Fruit fly (Drosophila melanogaster): Measurements from ENCODE around the gene CG7457.

Gene CG7457

dm6 chr3L:7718561-7719417 is 7.5 kb downstream of the CG7457 start, which contains the start of gene Mcad (continued):
- peak; percentile 54 for TF ChIP-seq Usf (GFP tag; optimal IDR thresholded peaks at IDR 0.05)
- TF ChIP-seq CG10209 (GFP tag; optimal IDR thresholded peaks at IDR 0.05): peak; percentile 88
- TF ChIP-seq mirr (GFP tag; optimal IDR thresholded peaks at IDR 0.05): peak; percentile 20
- TF ChIP-seq phol (tag; optimal IDR thresholded peaks at IDR 0.05): peak; percentile 98
- TF ChIP-seq CG1233 (GFP tag; optimal IDR thresholded peaks at IDR 0.05): peak; percentile 88
- peak; percentile 25 for TF ChIP-seq CG33213 (GFP tag; optimal IDR thresholded peaks at IDR 0.05)
- peak; percentile 61 for TF ChIP-seq jing (GFP tag; optimal IDR thresholded peaks at IDR 0.05)
- no peak for TF ChIP-seq BEAF-32 (GFP tag; optimal IDR thresholded peaks at IDR 0.05)
- TF ChIP-seq CG3407 (GFP tag; optimal IDR thresholded peaks at IDR 0.05): peak; percentile 56
- TF ChIP-seq CG9797 (GFP tag; optimal IDR thresholded peaks at IDR 0.05): no peak
- TF ChIP-seq ato (GFP tag; IDR thresholded peaks at IDR 0.05; ENCODE audit: partially characterized antibody): no peak
- no peak for TF ChIP-seq pan (optimal IDR thresholded peaks at IDR 0.05)
- TF ChIP-seq pan (GFP tag; optimal IDR thresholded peaks at IDR 0.05 in 1 of 2, IDR thresholded peaks at IDR 0.05 in 1 of 2): peak in 1 of 2 experiments; percentile 81
- peak; percentile 97 for TF ChIP-seq Fer1 (GFP tag; optimal IDR thresholded peaks at IDR 0.05)
- peak; percentile 78 for TF ChIP-seq emc (GFP tag; optimal IDR thresholded peaks at IDR 0.05)
- peak; percentile 93 for TF ChIP-seq CG4820 (GFP tag; optimal IDR thresholded peaks at IDR 0.05)
- TF ChIP-seq sr (GFP tag; IDR thresholded peaks at IDR 0.05): 0 out of 3 replicates have a peak, but pooled peaks have one; percentile 5
- TF ChIP-seq CG18764 (GFP tag; optimal IDR thresholded peaks at IDR 0.05): peak; percentile 90
- no peak for TF ChIP-seq Dp (GFP tag; optimal IDR thresholded peaks at IDR 0.05)
- TF ChIP-seq Deaf1 (tag; optimal IDR thresholded peaks at IDR 0.05): peak; percentile 32
- TF ChIP-seq Kr (GFP tag; optimal IDR thresholded peaks at IDR 0.05): no peak
- TF ChIP-seq CG6683 (GFP tag; optimal IDR thresholded peaks at IDR 0.05): peak; percentile 92
- peak; percentile 34 for TF ChIP-seq twi (tag; optimal IDR thresholded peaks at IDR 0.05)
- peak; percentile 74 for TF ChIP-seq odd (GFP tag; optimal IDR thresholded peaks at IDR 0.05)
- TF ChIP-seq CG15696 (tag; optimal IDR thresholded peaks at IDR 0.05): peak; percentile 49
- no peak; the same call in 1 of the 2 replicates for TF ChIP-seq CG8765 (GFP tag; IDR thresholded peaks at IDR 0.05)
- TF ChIP-seq CG31224 (GFP tag; IDR thresholded peaks at IDR 0.05): peak; percentile 73
- TF ChIP-seq nom (GFP tag; optimal IDR thresholded peaks at IDR 0.05): peak; percentile 99
- TF ChIP-seq unpg (GFP tag; optimal IDR thresholded peaks at IDR 0.05): peak; percentile 82
- peak; percentile 91 for TF ChIP-seq CG9215 (GFP tag; IDR thresholded peaks at IDR 0.05)
- peak; percentile 17 to 40 for TF ChIP-seq chif (GFP tag; optimal IDR thresholded peaks at IDR 0.05)
- peak; percentile 97 for TF ChIP-seq Sox100B (GFP tag; optimal IDR thresholded peaks at IDR 0.05)
- peak; percentile 68 for TF ChIP-seq wdn (GFP tag; IDR thresholded peaks at IDR 0.05)
- peak; percentile 96 for TF ChIP-seq CG15011 (GFP tag; optimal IDR thresholded peaks at IDR 0.05)
- no peak for TF ChIP-seq CG10565 (GFP tag; optimal IDR thresholded peaks at IDR 0.05)
- TF ChIP-seq inv (GFP tag; IDR thresholded peaks at IDR 0.05; ENCODE audit: partially characterized antibody): no peak
- no peak for TF ChIP-seq CG9609 (GFP tag; optimal IDR thresholded peaks at IDR 0.05)
- TF ChIP-seq gcm (GFP tag; optimal IDR thresholded peaks at IDR 0.05): peak; percentile 68
- TF ChIP-seq Rfx (GFP tag; IDR thresholded peaks at IDR 0.05): peak; percentile 95
- TF ChIP-seq CG5180 (GFP tag; optimal IDR thresholded peaks at IDR 0.05): peak; percentile 87
- no peak for TF ChIP-seq hkb (optimal IDR thresholded peaks at IDR 0.05)
- TF ChIP-seq hkb (GFP tag; IDR thresholded peaks at IDR 0.05): peak; percentile 94
- peak; percentile 90 for TF ChIP-seq CG2120 (GFP tag; optimal IDR thresholded peaks at IDR 0.05)
- TF ChIP-seq insv (GFP tag; optimal IDR thresholded peaks at IDR 0.05): no peak
- TF ChIP-seq ap (GFP tag; IDR thresholded peaks at IDR 0.05): peak; percentile 82
- TF ChIP-seq CG1024 (GFP tag; IDR thresholded peaks at IDR 0.05): peak; percentile 85
- peak; percentile 90 for TF ChIP-seq CG10267 (tag; optimal IDR thresholded peaks at IDR 0.05)
- peak; percentile 82 for TF ChIP-seq rib (GFP tag; IDR thresholded peaks at IDR 0.05)
- peak; percentile 77 for TF ChIP-seq Taf1 (GFP tag; IDR thresholded peaks at IDR 0.05)
